Worm (Caenorhabditis elegans) whole organism, L4/young adult: ENCODE measurements around the gene C03G6.21.
"Not testable (repeated sequence)": the region's sequence is repeated elsewhere in the genome, so short reads cannot be mapped to it uniquely, and the experiment has no call there.

Source experiments
- W03F9.2 ChIP-seq: fragments of 150-350 bp; optimal IDR thresholded peaks from 2 replicates; lab custom pipeline; 2014; ENCODE audit warnings: missing biosample characterization, missing genetic modification characterization
- dao-5 ChIP-seq: sonication (generic microtip); optimal IDR thresholded peaks from 2 replicates; lab custom pipeline; 2016; ENCODE audit warnings: missing genotype, missing genetic modification characterization, moderate library complexity, missing compliant biosample characterization
- him-1 ChIP-seq: sonication (generic microtip); optimal IDR thresholded peaks from 2 replicates; lab custom pipeline; 2016; ENCODE audit warnings: missing genotype, missing genetic modification reagents, missing genetic modification characterization, missing compliant biosample characterization

C03G6.21 gene

DNA sequence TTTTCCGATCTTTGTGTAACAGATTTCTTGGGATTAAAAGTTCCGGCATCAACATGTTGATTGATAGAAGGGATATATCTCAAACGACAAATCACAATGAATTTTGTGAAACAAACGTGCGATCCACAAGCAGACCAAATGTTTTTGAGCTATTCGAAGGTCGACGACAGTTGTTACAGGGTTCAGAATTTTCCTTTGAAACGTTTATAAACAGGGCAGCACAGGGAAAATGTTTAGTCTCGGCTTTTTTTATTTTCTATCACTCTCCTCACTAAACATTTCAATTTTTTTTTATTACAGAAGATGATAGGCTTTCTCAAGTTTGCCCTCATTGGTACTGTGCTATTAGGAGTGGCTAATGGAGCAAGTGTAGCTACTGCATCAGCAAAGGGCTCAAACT is 8.4 kb upstream of the C03G6.21 start, which contains the start of gene exc-13:
Gene exc-13 (plus strand): TSS at position 301 of the 400 bp plus-strand sequence.
- TF ChIP-seq him-1 (tag; lab: Kevin White, UChicago) (no peak), W03F9.2 (tag; lab: Kevin White, UChicago) (no peak), dao-5 (tag; lab: Kevin White, UChicago) (no peak)

DNA sequence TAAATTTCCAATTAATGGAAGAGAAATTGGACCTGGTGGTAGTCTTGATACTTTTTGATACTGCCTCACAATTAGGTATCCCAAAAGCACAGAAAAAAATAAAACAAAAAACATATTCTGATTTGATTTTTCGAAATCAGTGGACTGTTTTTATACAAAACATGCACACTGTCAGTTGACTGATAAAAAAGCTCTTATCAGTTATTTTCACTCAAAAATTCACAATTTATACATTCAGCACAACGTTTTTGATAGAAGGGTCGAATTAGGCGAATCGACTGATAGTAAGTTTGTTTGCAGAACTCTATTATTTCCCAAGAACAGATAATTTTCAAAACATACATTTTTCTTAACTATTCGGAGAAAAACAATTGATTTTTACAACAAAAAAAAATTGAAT is 7.5 kb upstream of the C03G6.21 start, which contains the start of gene cyp-35A2:
Gene cyp-35A2 (minus strand): TSS at position 124 of the 400 bp plus-strand sequence.
- TF ChIP-seq dao-5 (tag; lab: Kevin White, UChicago) (no peak), W03F9.2 (tag; lab: Kevin White, UChicago) (no peak), him-1 (tag; lab: Kevin White, UChicago) (no peak)

DNA sequence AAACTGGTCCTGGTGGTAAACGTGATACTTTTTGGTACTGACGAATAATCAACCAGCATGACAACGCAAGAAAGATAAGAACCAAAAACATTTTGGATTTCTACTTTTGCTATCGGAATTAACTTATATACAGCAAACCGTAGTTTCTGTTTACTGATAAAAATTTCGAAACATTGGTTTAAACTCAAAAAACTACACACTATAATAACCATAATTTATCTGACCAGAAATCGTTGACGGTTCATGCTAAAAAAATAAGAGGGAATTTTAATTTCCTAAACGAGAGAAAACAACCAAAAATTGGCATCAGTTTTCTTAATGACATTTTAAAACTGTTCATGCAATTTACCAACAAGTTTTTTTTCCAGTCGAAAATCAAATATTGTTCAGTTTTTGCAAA is 5.1 kb upstream of the C03G6.21 start, which contains the start of gene cyp-35A1:
Gene cyp-35A1 (minus strand): TSS at position 101 of the 400 bp plus-strand sequence.
- TF ChIP-seq dao-5 (tag; lab: Kevin White, UChicago) (no peak), him-1 (tag; lab: Kevin White, UChicago) (no peak), W03F9.2 (tag; lab: Kevin White, UChicago) (no peak)

DNA sequence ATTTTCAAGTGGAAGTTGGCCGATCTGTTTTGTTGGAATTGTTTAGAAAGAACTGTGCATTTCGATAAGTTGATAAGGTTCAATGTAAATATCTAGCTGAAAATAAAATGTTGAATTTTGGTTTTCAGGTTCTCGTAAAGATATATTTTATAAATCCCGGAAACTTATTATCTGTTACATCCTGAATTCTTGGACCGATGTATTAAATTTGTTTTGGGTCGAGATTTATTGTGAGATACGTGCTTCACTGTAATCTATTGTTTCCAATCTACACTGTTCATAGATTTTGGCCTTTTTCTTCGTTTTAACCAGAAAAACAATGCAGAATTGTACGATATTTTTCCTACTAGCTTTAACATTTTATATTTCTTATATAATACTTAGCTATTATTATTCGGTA is 548 bp upstream of the C03G6.21 start, which contains the start of gene C03G6.6:
Gene C03G6.6 (plus strand): TSS at position 301 of the 400 bp plus-strand sequence.
- no peak for TF ChIP-seq him-1 (tag; lab: Kevin White, UChicago)
- no peak for TF ChIP-seq W03F9.2 (tag; lab: Kevin White, UChicago)
- TF ChIP-seq dao-5 (tag; lab: Kevin White, UChicago), result no peak

DNA sequence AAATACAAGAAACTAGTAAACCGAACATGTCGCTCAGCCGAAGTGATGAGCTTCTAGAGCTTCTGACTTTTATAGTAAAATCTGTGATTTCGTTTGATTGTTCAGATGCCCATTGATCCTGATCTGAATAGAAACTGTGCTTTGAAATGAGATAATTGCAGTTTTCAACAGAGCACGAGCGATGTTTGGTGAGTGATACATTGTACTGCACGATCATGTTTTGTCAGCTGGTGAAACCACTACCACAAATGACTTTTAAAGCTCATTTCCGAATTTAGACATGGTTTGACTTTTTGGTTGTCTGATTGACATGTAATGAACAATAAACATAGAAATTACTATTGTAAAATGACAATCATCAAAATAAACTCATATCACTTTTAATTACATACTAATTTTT is 1.1 kb downstream of the C03G6.21 start, which contains the start of gene tag-293:
Gene tag-293 (minus strand): TSS at position 101 of the 400 bp plus-strand sequence.
- TF ChIP-seq dao-5 (tag; lab: Kevin White, UChicago) (no peak), him-1 (tag; lab: Kevin White, UChicago) (no peak), W03F9.2 (tag; lab: Kevin White, UChicago) (no peak)

DNA sequence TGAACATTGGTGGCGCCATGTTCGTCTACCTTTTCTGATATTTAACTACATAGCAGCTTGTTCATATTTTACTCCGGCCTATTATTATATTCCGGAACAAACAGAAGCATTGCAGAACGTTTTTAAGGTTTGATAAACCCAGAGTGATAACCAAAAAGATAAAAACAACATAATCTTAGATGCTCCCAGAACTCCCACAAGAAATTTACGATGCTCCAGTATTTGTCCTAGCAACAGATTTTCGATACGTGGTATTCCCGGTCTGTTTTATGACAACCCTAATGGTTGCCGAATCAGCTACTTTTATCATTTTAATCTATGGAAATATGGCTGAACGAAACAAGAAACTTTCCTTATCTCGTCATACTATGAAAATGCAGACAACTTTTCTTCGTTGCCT is 3.0 kb downstream of the C03G6.21 start:
- TF ChIP-seq dao-5 (tag; lab: Kevin White, UChicago), result no peak
- no peak for TF ChIP-seq him-1 (tag; lab: Kevin White, UChicago)
- no peak for TF ChIP-seq W03F9.2 (tag; lab: Kevin White, UChicago)

DNA sequence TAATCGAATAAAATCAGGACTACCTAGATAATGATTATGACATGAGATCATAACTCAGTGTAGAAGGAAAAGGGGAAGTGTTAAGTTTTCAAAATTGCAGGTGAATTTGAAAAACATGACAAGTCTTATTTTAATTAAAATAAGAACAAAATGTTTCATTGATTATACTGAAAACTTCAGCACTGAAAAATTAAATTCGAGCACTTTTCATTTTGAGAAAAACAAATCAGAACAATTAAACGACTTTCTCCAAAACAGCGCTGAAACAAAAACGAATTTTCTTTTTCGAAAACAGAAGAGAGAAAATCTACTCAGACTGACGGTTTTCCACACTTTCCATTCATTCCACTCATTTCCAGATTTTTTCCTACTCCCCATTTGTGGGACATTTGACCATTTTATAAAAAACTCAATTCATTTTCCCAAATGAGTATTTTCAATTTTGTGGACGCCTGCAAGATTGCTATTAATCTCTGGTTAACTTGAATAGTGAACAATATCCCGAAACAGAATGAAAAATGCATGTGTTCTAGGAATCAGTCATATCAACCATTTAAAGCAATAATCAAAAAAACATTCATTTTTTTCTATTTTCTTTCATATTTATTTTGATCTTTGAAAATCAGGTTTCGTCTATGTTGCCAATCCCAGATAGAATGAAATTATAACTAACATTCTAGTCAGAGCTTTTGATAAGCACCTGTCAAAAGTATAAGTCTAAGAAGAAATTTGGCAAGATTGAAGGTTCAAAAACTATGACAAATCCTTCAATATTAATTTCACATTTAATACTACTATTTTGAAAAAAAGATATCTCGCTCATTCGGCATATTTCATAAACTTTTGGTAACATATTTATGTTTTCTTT is 4.2 kb downstream of the C03G6.21 start, which contains the start of the genes srh-231 and srh-275:
Gene srh-231 (minus strand): TSS at position 51 of the 868 bp plus-strand sequence.
Gene srh-275 (plus strand): TSS at position 818 of the 868 bp plus-strand sequence.
- TF ChIP-seq him-1 (tag; lab: Kevin White, UChicago) (no peak), W03F9.2 (tag; lab: Kevin White, UChicago) (no peak), dao-5 (tag; lab: Kevin White, UChicago) (no peak)

DNA sequence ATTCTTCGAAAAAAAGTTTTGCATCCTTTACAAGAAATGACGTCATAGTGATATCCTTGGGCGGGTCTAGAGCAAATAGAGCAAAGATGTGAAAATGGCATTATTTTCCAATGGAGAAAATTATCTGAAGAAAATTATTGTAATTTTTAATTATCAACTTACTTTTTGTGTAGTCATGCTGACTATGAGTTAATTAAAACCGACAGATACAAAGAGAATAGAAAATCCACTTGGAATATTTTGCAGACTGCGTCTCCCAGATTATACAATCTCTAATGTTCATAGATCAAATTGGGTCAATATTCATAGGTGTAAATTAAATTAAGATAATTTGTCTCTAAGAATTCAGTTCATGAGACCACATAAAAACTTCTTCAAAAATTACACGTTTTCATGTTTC is 7.0 kb downstream of the C03G6.21 start, which contains the start of gene nhr-149:
Gene nhr-149 (minus strand): TSS at position 101 of the 400 bp plus-strand sequence.
- TF ChIP-seq him-1 (tag; lab: Kevin White, UChicago) (no peak), dao-5 (tag; lab: Kevin White, UChicago) (no peak), W03F9.2 (tag; lab: Kevin White, UChicago) (no peak)

DNA sequence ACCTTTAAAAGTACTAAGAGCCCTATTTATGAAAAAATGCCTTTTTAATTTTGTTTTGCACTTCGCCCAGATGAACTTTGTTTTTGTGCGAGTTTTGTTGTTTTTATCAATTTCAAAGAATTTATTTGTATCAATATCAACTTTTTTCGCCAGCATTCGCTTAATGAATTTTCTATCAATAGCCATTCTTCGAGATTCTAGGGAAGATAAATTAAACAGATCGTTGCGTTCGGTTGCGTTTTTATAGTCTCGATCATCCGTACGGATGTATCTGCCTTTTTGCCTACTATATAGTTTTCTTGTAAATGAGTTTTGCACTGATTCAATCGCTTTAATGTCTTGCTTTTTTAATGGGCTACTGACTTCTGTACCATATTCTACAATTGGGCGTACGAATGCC is 11.1 kb downstream of the C03G6.21 start, which contains the start of gene nhr-147:
Gene nhr-147 (plus strand): TSS at position 301 of the 400 bp plus-strand sequence.
- not testable (repeated sequence) for TF ChIP-seq him-1, W03F9.2, dao-5 (tag; lab: Kevin White, UChicago)

DNA sequence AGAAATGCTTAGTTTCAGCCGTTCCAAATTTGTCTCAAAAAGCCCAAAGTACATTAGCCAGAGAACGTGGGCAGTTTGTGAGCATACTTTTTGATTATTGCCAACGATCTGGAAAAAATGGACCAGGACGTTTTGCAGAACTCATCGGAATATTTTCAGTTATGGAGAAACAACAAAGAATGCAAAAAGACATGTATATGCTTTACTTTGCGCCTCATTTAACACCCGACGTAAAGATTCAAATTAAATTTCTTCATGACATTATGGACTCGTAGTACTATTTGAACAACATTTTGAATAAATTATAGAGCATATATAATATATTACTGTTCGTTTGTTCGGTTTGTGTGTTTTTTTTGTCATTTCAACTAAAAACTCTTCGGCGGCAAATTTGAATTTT is 13.1 kb downstream of the C03G6.21 start, which contains the start of gene srh-244:
Gene srh-244 (plus strand): TSS at position 301 of the 400 bp plus-strand sequence.
- no peak for TF ChIP-seq him-1 (tag; lab: Kevin White, UChicago)
- TF ChIP-seq W03F9.2 (tag; lab: Kevin White, UChicago), result no peak
- no peak for TF ChIP-seq dao-5 (tag; lab: Kevin White, UChicago)

DNA sequence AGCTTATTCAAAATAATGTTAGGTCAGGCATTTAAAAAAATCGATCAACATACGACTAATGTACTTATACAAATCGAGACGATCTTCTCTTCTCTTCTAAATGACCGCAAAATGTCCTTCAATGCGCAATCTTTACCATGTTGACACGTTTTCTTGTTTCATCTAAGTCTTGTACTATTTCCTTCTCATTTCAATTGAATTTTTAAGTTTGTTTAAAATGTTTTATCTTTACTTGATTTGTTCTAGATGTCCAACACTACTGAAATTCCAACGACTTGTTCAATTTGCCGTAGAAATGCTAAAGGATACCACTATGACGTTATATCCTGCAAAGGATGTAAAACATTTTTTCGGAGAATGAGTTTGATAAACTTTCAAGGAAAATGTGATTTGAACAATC is 14.6 kb downstream of the C03G6.21 start, which contains the start of the genes nhr-263 and nhr-148:
Gene nhr-263 (minus strand): TSS at position 101 of the 400 bp plus-strand sequence.
Gene nhr-148 (plus strand): TSS at position 215 of the 400 bp plus-strand sequence.
- TF ChIP-seq W03F9.2 (tag; lab: Kevin White, UChicago) (no peak), dao-5 (tag; lab: Kevin White, UChicago) (no peak), him-1 (tag; lab: Kevin White, UChicago) (no peak)

DNA sequence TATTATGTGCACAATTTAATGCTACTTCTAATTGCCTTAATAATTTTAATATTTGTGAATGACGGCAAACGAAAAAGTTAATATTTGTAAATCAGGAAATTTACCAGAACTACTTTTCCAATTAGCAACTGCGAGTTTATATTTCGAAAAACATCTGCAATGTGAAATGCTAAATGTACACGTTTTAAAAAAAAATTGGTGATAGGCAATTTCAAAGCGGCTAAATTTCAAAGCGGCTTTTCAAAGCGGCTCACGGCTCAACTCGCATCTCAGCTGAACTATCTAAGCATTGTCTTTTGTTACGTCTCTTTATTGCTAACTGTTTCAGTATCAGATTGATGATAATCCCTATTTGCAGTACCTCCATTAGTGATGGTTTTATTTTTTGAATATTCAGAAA is 16.8 kb downstream of the C03G6.21 start, which contains the start of gene srh-187:
Gene srh-187 (minus strand): TSS at position 101 of the 400 bp plus-strand sequence.
- no peak for TF ChIP-seq W03F9.2 (tag; lab: Kevin White, UChicago)
- TF ChIP-seq dao-5 (tag; lab: Kevin White, UChicago), result no peak
- TF ChIP-seq him-1 (tag; lab: Kevin White, UChicago), result no peak
